Worm (Caenorhabditis elegans): ENCODE data around the gene sdha-1.

ce11 chrX:8504207-8504606 is 41.6 kb downstream of the sdha-1 start:
- no peak for TF ChIP-seq lin-13 (tag; optimal IDR thresholded peaks at IDR 0.05)
- TF ChIP-seq nhr-12 (tag; optimal IDR thresholded peaks at IDR 0.05), result no peak
- TF ChIP-seq nhr-28 (tag; optimal IDR thresholded peaks at IDR 0.05), result no peak
- no peak for TF ChIP-seq elt-3 (tag; optimal IDR thresholded peaks at IDR 0.05)
- no peak for TF ChIP-seq mep-1 (tag; optimal IDR thresholded peaks at IDR 0.05)
- TF ChIP-seq nhr-237 (tag; optimal IDR thresholded peaks at IDR 0.05), result no peak
- TF ChIP-seq unc-39 (tag; optimal IDR thresholded peaks at IDR 0.05), result no peak
- TF ChIP-seq snpc-4 (tag; optimal IDR thresholded peaks at IDR 0.05), result no peak
- no peak for TF ChIP-seq unc-62 (GFP tag; optimal IDR thresholded peaks at IDR 0.05)
- TF ChIP-seq zip-8 (tag; optimal IDR thresholded peaks at IDR 0.05), result no peak
- TF ChIP-seq lin-32 (GFP tag; optimal IDR thresholded peaks at IDR 0.05), result no peak
- TF ChIP-seq nhr-2 (tag; optimal IDR thresholded peaks at IDR 0.05), result no peak
- no peak for TF ChIP-seq ztf-11 (tag; optimal IDR thresholded peaks at IDR 0.05)
- no peak for TF ChIP-seq ceh-39 (tag; optimal IDR thresholded peaks at IDR 0.05)

Data from whole organism, mixed stage, embryonic.